Fruit fly (Drosophila melanogaster): ENCODE measurements around the gene Pink1.
A peak's percentile ranks its signal among the peaks of the same experiment; 100 is the strongest.

Gene Pink1

DNA sequence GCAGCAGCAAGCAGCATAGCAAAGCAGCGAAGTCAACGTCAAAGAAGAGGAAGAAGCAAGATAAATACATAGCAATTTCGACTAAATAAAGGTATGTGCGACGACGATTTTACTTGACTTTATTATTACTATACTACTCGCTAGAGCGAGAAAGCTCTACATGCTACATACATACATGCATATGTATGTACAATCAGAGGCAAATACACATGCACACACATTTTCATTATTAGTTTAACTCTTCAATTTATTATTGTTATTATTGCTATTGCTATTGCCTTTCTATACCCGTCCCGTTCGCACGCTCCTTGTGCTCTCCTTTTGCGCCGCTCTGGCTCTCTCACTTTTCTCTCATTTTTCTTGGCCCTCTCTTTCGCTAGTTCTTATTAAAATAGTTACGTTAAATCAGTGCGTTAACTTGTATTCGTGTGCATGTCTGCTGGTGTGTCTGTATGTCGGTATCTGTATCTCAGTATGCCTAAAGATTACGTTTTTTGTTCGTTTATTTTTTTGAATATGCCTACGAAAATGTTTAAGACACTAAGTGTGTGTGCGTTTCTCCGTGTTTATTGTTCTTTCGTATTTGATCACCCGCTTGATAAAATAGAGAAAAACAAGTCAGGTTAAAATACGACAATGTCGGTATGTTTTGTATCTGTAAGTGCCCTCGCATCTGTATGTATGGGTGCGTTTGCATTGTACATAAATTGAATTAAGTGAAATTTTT, 16.8 kb downstream of the Pink1 start:
- peak; percentile 16 for TF ChIP-seq CG17801 (GFP tag; optimal IDR thresholded peaks at IDR 0.05; ENCODE audit: partially characterized antibody)

DNA sequence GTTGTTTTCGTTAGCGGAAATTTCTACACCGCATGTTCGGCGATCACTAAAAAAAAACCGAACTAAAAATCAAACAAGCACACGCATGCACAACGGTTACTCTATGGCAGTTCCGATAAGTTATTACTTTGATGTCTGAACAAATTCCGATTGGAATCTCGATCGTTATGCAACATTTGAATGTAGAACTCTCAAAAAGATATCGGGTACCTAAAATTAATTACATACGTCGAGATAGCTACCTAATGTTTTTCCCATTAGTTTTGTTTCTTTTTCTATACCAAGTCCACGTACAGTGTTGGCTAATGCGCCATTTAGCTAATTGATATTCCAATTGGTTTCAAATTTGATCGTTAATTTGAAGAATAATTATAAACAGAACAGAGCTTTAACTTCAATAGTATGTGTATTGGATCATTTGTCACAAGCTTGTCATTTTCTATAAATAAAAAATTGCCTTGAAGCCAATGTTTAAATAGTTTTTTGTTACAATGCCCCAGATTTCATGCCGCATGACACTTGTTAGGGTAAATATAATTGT, 17.5 kb downstream of the Pink1 start:
- TF ChIP-seq CG17801 (GFP tag; optimal IDR thresholded peaks at IDR 0.05; ENCODE audit: partially characterized antibody): no peak

DNA sequence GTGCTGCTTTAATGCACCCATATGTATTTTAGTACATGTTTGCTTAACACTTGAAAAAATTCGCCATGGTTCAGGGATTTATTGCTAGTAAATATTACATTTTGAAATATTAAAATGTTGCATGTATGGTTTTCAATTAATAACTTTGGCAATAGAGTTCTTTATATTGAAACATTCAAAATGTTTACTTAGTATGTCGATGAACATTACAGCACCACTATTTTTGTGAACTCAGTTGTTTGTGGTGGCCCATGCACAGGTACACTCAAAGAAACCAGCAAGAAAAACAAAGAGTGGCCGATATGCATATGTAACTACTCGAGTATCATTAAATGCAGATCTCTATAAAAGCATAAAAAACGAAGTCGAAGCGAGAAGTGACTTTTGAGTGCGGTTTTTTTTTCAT, 18.4 kb downstream of the Pink1 start:
- TF ChIP-seq CG17801 (GFP tag; optimal IDR thresholded peaks at IDR 0.05; ENCODE audit: partially characterized antibody): peak; percentile 46

DNA sequence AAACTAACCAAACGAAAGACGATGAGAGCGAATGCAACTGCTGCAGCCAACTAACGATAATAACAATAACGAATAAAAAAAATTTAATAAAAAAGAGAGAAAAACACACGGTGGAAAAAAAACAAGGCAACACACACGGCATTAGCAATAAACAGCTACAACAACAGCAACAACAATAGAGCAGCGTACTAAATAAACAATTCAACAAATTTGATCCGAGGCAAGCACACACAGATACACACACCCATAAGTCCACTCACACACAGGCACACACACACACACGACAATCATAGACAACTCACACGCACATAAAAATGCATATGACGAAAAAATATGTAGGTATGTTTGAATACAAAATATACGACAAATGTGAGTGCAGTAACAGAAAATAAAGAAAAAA, 19.0 kb downstream of the Pink1 start:
- TF ChIP-seq CG17801 (GFP tag; optimal IDR thresholded peaks at IDR 0.05; ENCODE audit: partially characterized antibody): no peak

DNA sequence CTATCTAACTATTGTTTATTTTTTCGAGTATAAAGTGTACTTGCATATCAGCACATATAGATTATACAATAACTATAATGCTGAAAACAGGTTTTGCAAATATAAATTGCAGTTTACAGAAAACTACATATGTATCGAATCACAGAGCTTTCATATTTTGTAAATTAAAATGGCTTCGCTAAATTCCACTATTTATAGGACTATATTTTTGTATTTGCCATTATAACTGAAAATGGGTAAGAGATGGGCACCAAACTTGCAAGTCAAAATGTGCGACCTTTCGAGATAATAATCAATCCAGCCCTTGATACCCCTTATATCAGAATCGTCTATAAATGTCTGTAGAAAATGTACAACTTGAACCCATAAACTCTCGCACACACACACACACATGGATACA, 19.6 kb downstream of the Pink1 start:
- no peak for TF ChIP-seq CG17801 (GFP tag; optimal IDR thresholded peaks at IDR 0.05; ENCODE audit: partially characterized antibody)

DNA sequence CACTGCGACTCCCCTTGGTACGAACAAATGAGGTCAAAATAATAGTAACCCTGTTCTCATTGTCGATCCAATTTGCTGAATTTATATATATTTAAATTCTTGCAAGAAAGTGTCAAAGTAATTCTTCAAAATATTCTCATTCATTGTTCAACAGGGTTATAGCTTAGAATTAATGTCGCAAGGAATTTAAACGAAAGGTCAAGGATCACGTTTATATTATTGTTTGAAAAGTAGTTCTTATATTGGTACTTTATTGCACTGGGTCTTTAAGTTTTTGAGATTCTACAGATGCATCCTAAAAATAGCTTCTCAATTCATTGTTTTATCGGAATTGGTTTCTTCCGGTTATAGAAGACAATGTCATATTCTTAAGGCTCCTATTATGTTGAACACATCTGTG, 20.4 kb downstream of the Pink1 start:
- TF ChIP-seq CG17801 (GFP tag; optimal IDR thresholded peaks at IDR 0.05; ENCODE audit: partially characterized antibody): no peak

DNA sequence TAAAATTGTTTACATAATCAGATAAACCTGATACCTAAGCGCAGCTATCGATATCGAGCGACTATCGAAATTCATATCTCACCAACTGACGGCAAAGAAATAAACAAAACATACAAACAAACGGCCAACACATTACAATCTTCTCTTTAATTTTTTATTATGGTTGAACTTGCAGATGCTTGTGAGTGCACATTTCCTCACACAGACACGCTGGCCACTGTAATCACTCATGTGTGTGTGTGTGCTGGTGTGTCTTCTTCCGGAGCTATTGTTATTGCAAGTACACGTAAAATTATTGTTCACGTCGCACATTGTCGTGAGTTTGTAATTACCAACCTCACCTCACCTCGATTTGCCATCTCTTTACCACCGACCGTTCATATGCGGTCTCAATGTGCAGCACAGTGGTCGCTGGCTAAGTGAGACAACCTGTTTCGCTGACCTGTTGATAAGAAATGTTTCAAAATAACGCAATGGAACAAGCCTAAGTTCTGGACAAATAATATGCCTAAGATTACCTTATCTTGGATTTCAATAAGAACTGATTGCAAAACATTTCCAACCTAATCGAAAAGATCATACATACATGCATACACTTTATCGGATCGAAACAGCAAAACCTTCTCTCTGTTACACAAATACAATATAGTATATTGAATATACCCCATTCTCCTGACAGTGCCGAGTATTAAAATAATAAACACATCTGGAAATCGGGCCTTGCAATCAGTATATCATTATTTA, 21.6 kb downstream of the Pink1 start:
- TF ChIP-seq CG17801 (GFP tag; optimal IDR thresholded peaks at IDR 0.05; ENCODE audit: partially characterized antibody): no peak

DNA sequence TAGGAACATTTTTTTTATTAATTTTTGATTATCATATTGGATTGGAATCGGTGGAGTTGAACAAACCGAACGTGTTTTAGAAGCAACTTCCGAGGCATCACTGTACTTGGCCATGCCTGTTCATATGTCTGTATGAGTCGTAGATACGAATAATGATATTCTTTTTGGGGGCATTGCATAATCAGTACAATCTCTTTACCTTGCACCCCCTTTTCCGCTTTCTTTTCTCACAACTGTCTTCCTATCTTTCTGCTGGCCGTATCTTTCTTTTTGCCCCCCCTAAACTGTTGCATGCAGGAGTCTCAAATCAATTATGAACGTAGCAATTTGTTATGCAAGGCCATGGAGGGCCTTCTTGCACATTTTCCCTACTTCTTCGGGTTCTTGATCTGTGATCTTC, 22.3 kb downstream of the Pink1 start:
- TF ChIP-seq CG17801 (GFP tag; optimal IDR thresholded peaks at IDR 0.05; ENCODE audit: partially characterized antibody): no peak

DNA sequence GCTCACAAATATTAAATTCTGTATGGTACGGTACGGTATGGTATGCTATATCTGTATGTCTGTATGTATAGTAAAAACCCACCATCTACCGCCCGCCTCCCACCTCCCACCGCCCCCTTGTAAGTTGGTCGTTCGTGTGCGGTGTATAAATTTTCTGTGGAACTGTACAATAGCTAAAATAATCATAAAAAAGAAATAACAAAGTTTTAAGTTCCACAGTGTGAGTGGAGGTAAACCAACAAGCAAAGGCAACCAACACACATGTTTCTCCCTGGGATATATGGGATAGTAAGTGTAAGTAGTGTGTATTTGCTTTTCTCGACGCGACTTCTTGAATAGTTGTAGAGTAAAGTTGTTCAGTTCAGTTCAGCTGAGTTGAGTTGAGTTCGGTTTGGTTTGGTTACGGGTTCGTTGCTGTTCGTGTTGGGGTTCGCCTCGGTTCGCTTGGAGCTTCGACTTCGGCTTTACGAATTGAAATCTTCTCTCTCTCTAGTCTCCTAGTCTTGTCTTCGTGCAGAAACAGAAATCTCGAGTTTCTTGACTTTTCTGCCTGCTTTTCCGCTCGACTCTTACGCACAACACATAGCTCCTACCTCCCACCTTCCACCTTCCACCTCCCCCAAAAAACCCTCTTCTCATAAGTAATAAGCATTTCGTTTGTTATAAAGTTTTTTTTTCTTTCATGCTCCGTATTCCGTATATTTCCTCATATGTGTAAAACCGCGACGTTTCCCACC, 23.1 kb downstream of the Pink1 start:
- no peak for TF ChIP-seq CG17801 (GFP tag; optimal IDR thresholded peaks at IDR 0.05; ENCODE audit: partially characterized antibody)

DNA sequence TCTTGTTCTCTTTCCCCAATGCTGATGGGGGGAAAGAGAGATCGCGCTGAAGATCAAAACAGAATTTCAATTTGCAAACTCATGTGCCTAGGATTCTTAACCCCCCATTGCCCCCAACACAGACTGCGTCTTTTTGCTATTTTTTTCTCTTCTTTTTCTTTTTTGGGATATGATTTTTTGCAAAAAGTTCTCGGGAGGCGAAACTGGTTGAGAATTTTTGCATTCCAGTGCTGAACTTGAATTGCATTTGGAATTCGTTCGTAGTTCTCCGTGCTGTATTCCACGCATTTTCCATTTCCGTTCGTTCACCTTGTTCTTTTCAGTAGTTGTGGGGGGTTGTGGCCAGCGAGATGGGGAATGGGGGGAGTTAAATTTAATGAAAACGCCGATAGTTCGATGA, 24.5 kb downstream of the Pink1 start:
- no peak for TF ChIP-seq CG17801 (GFP tag; optimal IDR thresholded peaks at IDR 0.05; ENCODE audit: partially characterized antibody)

DNA sequence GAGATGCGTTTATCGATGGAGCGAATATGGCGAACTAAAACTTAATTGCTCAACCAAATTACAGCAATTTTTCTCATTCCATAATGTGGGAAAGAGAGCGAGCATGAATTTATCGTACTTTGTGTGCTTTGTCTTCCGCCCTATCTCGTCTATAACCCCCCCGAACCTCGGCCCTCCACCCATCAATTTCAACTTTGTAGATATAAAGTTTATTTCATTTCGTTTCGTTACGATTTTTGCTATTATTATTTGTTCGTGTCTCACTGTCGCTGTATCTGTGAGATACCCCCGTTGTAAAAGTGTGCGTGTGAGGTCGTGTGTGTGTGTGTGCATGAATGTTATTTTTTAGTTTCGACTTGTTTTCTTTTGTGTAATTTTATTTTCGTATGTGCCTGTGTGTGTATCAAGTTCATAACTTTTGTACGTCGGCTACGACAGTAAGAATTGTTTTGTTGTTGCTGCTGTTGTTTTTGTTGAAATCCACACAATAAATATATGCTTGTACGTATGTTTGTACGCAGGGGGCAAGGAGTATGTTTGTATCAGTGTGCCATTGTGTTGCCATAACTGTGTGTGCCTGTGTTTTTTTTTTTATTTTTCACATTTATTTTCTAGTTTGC, 25.1 kb downstream of the Pink1 start:
- no peak for TF ChIP-seq CG17801 (GFP tag; optimal IDR thresholded peaks at IDR 0.05; ENCODE audit: partially characterized antibody)

DNA sequence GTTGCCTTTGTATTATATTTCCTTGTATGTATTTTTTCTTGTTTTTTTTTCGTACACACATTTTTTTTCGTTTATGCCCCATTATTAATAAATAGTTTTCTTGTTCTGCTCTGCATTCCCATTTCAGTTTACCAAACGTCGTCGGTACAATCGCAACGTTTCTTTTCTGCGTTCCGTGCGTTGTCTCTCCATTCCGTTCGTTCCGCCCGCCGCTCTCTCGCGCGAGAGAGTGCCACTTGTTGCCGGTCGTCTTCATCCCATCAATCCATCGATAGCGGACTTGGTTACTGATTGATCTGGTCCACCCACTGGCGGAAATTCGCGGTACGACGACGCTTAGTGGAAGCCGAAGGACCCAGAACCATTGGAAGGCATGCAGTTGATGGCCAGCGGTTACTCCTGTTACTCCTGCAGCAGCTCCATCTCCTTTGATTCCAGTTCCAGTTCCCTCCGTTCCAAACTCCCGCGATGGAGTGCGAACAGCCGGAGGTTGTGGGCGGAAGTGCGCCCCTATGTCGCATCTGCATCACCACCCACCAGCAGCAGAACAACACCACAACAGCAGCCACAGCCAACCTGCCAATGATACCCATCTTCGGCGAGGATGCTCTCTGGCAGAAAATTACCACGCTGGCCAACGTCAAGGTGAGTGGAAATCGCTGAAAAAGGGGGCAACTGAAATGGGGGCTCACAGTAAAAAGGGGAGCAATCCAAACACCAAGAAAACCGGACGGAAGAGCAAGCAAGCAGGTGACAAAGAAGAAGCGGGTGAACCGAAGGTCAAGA, 25.8 kb downstream of the Pink1 start:
- no peak for TF ChIP-seq CG17801 (GFP tag; optimal IDR thresholded peaks at IDR 0.05; ENCODE audit: partially characterized antibody)

DNA sequence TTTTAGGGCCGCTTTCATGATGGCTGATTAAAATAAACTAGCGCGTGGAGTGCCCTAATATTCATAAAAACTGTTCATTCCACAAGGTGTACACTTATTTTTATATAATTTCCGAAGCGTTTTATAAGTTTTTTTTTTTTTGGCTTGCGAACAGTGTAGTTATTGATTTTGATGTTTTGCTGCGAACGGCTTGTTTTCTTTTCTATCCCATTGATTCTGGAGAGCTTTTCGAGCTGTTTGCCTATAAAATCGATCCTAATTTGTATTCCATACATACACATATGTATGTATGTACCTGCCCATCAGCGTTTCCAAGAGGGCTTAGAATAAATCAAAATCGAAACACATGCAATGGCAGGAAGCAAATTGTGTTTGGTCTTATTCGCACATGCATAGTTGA, 26.7 kb downstream of the Pink1 start:
- TF ChIP-seq CG17801 (GFP tag; optimal IDR thresholded peaks at IDR 0.05; ENCODE audit: partially characterized antibody): no peak

DNA sequence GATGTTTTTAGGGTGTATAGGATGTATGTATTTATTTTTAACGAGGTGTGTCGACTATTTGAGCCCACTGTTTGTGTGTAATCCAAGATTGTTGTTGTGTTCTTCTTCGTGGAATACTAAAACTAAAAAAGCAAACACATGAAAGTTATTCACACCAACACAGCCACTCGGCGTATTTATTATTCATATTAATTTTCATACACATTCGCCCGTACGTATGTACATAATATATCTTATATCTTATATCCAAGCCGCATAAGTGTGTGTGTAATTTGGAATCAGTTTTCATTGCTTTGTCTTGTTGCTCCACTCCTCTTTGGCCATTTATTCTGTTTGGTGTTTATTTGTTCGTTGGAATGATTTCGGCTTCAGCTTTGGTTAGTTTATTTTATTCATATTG, 27.1 kb downstream of the Pink1 start:
- TF ChIP-seq CG17801 (GFP tag; optimal IDR thresholded peaks at IDR 0.05; ENCODE audit: partially characterized antibody): no peak
